Worm (Caenorhabditis elegans): ENCODE data around the gene srg-57.

Gene srg-57

ce11 chrV:2694389-2694788 lies 39.9 kb downstream of the srg-57 start, which contains the start of gene Y45G12B.2 (continued):
- peak; percentile 37 for TF ChIP-seq F33H1.4 (GFP tag; IDR thresholded peaks at IDR 0.05)
- no peak for TF ChIP-seq madf-10 (tag; optimal IDR thresholded peaks at IDR 0.05)
- no peak for TF ChIP-seq nfya-1 (tag; optimal IDR thresholded peaks at IDR 0.05; ENCODE audit: borderline replicate concordance, insufficient read depth)
- no peak for TF ChIP-seq lir-1 (GFP tag; conservative IDR thresholded peaks at IDR 0.05)
- TF ChIP-seq athp-1 (tag; optimal IDR thresholded peaks at IDR 0.05): peak; percentile 6
- TF ChIP-seq F52B5.7 (tag; optimal IDR thresholded peaks at IDR 0.05): no peak
- no peak for TF ChIP-seq egl-18 (GFP tag; IDR thresholded peaks at IDR 0.05)
- TF ChIP-seq F23B12.7 (tag; optimal IDR thresholded peaks at IDR 0.05; ENCODE audit: insufficient read depth): peak; percentile 88
- no peak for TF ChIP-seq ceh-79 (tag; optimal IDR thresholded peaks at IDR 0.05)
- TF ChIP-seq tlf-1 (GFP tag; optimal IDR thresholded peaks at IDR 0.05): no peak
- TF ChIP-seq F55B11.4 (tag; optimal IDR thresholded peaks at IDR 0.05; ENCODE audit: borderline replicate concordance, insufficient read depth): no peak
- no peak for TF ChIP-seq nfyb-1 (GFP tag; IDR thresholded peaks at IDR 0.05)
- peak; percentile 73 for TF ChIP-seq lin-54 (GFP tag; optimal IDR thresholded peaks at IDR 0.05)
- no peak for TF ChIP-seq ets-4 (GFP tag; optimal IDR thresholded peaks at IDR 0.05)
- no peak for TF ChIP-seq egl-44 (GFP tag; IDR thresholded peaks at IDR 0.05)
- no peak for TF ChIP-seq die-1 (tag; optimal IDR thresholded peaks at IDR 0.05)
- no peak for TF ChIP-seq tbx-9 (tag; optimal IDR thresholded peaks at IDR 0.05; ENCODE audit: borderline replicate concordance)
- no peak for TF ChIP-seq snpc-1.3 (tag; optimal IDR thresholded peaks at IDR 0.05; ENCODE audit: insufficient read depth)
- peak; percentile 46; the same call in 1 of the 2 replicates for TF ChIP-seq hmg-1.2 (GFP tag; IDR thresholded peaks at IDR 0.05)
- no peak for TF ChIP-seq ztf-26 (tag; optimal IDR thresholded peaks at IDR 0.05)
- TF ChIP-seq let-607 (tag; optimal IDR thresholded peaks at IDR 0.05): no peak
- TF ChIP-seq snpc-1.1 (tag; optimal IDR thresholded peaks at IDR 0.05; ENCODE audit: insufficient read depth): no peak
- no peak for TF ChIP-seq nfya-2 (GFP tag; IDR thresholded peaks at IDR 0.05)
- no peak for TF ChIP-seq rpc-1 (optimal IDR thresholded peaks at IDR 0.05)
- no peak for TF ChIP-seq rpc-1 (tag; optimal IDR thresholded peaks at IDR 0.05)
- peak; percentile 36 for TF ChIP-seq nhr-80 (tag; optimal IDR thresholded peaks at IDR 0.05)
- TF ChIP-seq rcor-1 (GFP tag; IDR thresholded peaks at IDR 0.05): no peak
- TF ChIP-seq F57A8.1 (GFP tag; optimal IDR thresholded peaks at IDR 0.05): no peak
- TF ChIP-seq C06A6.2 (GFP tag; conservative IDR thresholded peaks at IDR 0.05): no peak
- peak; percentile 53; the same call in 1 of the 2 replicates for TF ChIP-seq B0336.3 (GFP tag; IDR thresholded peaks at IDR 0.05)
- TF ChIP-seq pha-4 (tag; optimal IDR thresholded peaks at IDR 0.05): no peak
- TF ChIP-seq dpl-1 (GFP tag; optimal IDR thresholded peaks at IDR 0.05): peak; percentile 50
- peak in 1 of 3 experiments; percentile 57 for TF ChIP-seq lin-35 (GFP tag; optimal IDR thresholded peaks at IDR 0.05)
- no peak for TF ChIP-seq ceh-91 (GFP tag; IDR thresholded peaks at IDR 0.05)
- TF ChIP-seq ztf-18 (tag; optimal IDR thresholded peaks at IDR 0.05): peak; percentile 5
- no peak for TF ChIP-seq hsf-1 (GFP tag; IDR thresholded peaks at IDR 0.05)
- TF ChIP-seq ceh-100 (GFP tag; IDR thresholded peaks at IDR 0.05): no peak
- TF ChIP-seq ccch-3 (GFP tag; optimal IDR thresholded peaks at IDR 0.05): no peak
- TF ChIP-seq akir-1 (GFP tag; optimal IDR thresholded peaks at IDR 0.05): no peak
- TF ChIP-seq sptf-2 (GFP tag; optimal IDR thresholded peaks at IDR 0.05): no peak
- TF ChIP-seq K12H6.12 (tag; optimal IDR thresholded peaks at IDR 0.05): no peak
- no peak for TF ChIP-seq ztf-3 (GFP tag; optimal IDR thresholded peaks at IDR 0.05)
- no peak for TF ChIP-seq lag-1 (GFP tag; IDR thresholded peaks at IDR 0.05)
- TF ChIP-seq gei-17 (GFP tag; optimal IDR thresholded peaks at IDR 0.05): no peak
- TF ChIP-seq lin-26 (GFP tag; IDR thresholded peaks at IDR 0.05): no peak
- peak; percentile 56; the same call in 1 of the 2 replicates for TF ChIP-seq D2030.7 (GFP tag; IDR thresholded peaks at IDR 0.05)
- TF ChIP-seq ceh-58 (GFP tag; IDR thresholded peaks at IDR 0.05): no peak
- 0 out of 2 replicates have a peak, but pooled peaks have one; percentile 32 for TF ChIP-seq Y53G8AR.9 (GFP tag; conservative IDR thresholded peaks at IDR 0.05)
- TF ChIP-seq nhr-27 (tag; optimal IDR thresholded peaks at IDR 0.05): no peak

Measured in whole organism, young adult.